Fruit fly (Drosophila melanogaster): ENCODE results near the gene Lgr4.

Gene Lgr4

dm6 chrX:13233811-13234737 is 45.1 kb upstream of the Lgr4 start (continued):
- no peak for TF ChIP-seq dati (GFP tag; IDR thresholded peaks at IDR 0.05)
- TF ChIP-seq Jarid2 (GFP tag; optimal IDR thresholded peaks at IDR 0.05), result peak; percentile 18
- no peak for TF ChIP-seq Hr39 (optimal IDR thresholded peaks at IDR 0.05)
- peak; percentile 50 for TF ChIP-seq repo (GFP tag; optimal IDR thresholded peaks at IDR 0.05)
- TF ChIP-seq Asciz (GFP tag; optimal IDR thresholded peaks at IDR 0.05), result peak; percentile 76
- peak; percentile 47; the same call in 2 of the 3 replicates for TF ChIP-seq CG3726 (GFP tag; IDR thresholded peaks at IDR 0.05)
- peak; percentile 46 for TF ChIP-seq fu2 (GFP tag; optimal IDR thresholded peaks at IDR 0.05)
- peak; percentile 88 for TF ChIP-seq ara (GFP tag; IDR thresholded peaks at IDR 0.05)
- TF ChIP-seq emc (GFP tag; optimal IDR thresholded peaks at IDR 0.05), result no peak
- peak; percentile 84 for TF ChIP-seq Ada2b (GFP tag; IDR thresholded peaks at IDR 0.05)
- peak; percentile 41 for TF ChIP-seq oc (tag; optimal IDR thresholded peaks at IDR 0.05)
- peak; percentile 65 for TF ChIP-seq CG11085 (GFP tag; IDR thresholded peaks at IDR 0.05)
- TF ChIP-seq Hey (tag; optimal IDR thresholded peaks at IDR 0.05), result no peak
- TF ChIP-seq NFAT (GFP tag; IDR thresholded peaks at IDR 0.05), result peak; percentile 62
- TF ChIP-seq CG2202 (tag; optimal IDR thresholded peaks at IDR 0.05), result peak; percentile 91
- TF ChIP-seq ham (GFP tag; IDR thresholded peaks at IDR 0.05), result 0 out of 2 replicates have a peak, but pooled peaks have one; percentile 47
- peak; percentile 70 for TF ChIP-seq CG9437 (GFP tag; optimal IDR thresholded peaks at IDR 0.05)
- TF ChIP-seq CG1832 (GFP tag; optimal IDR thresholded peaks at IDR 0.05), result peak; percentile 84
- peak; percentile 83 for TF ChIP-seq CG13624 (GFP tag; optimal IDR thresholded peaks at IDR 0.05)
- peak; percentile 89 for TF ChIP-seq CG13775 (GFP tag; optimal IDR thresholded peaks at IDR 0.05)
- peak; percentile 73 for TF ChIP-seq Xbp1 (GFP tag; optimal IDR thresholded peaks at IDR 0.05)
- peak; percentile 79 for TF ChIP-seq Dbx (GFP tag; IDR thresholded peaks at IDR 0.05)
- TF ChIP-seq Lhr (GFP tag; optimal IDR thresholded peaks at IDR 0.05), result peak; percentile 52
- TF ChIP-seq HLH54F (GFP tag; optimal IDR thresholded peaks at IDR 0.05), result peak; percentile 54
- TF ChIP-seq wdn (GFP tag; IDR thresholded peaks at IDR 0.05), result peak; percentile 32
- no peak for TF ChIP-seq sna (GFP tag; IDR thresholded peaks at IDR 0.05; ENCODE audit: partially characterized antibody)
- peak; percentile 80 for TF ChIP-seq CG12769 (tag; optimal IDR thresholded peaks at IDR 0.05)
- peak; percentile 97 for TF ChIP-seq CG15696 (tag; optimal IDR thresholded peaks at IDR 0.05)
- peak; percentile 61 for TF ChIP-seq Ets97D (GFP tag; optimal IDR thresholded peaks at IDR 0.05)
- TF ChIP-seq caup (GFP tag; optimal IDR thresholded peaks at IDR 0.05; ENCODE audit: severe bottlenecking), result peak; percentile 56
- TF ChIP-seq D19B (GFP tag; optimal IDR thresholded peaks at IDR 0.05), result peak; percentile 22
- peak; percentile 65 for TF ChIP-seq gt (GFP tag; IDR thresholded peaks at IDR 0.05)
- TF ChIP-seq Taf1 (GFP tag; IDR thresholded peaks at IDR 0.05), result 0 out of 2 replicates have a peak, but pooled peaks have one; percentile 29
- TF ChIP-seq CG10209 (GFP tag; optimal IDR thresholded peaks at IDR 0.05), result peak; percentile 85
- TF ChIP-seq zen (tag; optimal IDR thresholded peaks at IDR 0.05), result peak; percentile 97
- peak; percentile 48 for TF ChIP-seq lbe (GFP tag; optimal IDR thresholded peaks at IDR 0.05)
- no peak; the same call in 1 of the 2 replicates for TF ChIP-seq cas (GFP tag; IDR thresholded peaks at IDR 0.05)
- TF ChIP-seq CG9876 (GFP tag; optimal IDR thresholded peaks at IDR 0.05), result peak; percentile 62
- TF ChIP-seq mld (GFP tag; IDR thresholded peaks at IDR 0.05; ENCODE audit: partially characterized antibody), result no peak
- peak; percentile 62 for TF ChIP-seq pros (GFP tag; optimal IDR thresholded peaks at IDR 0.05)
- peak; percentile 72 for TF ChIP-seq H2.0 (GFP tag; IDR thresholded peaks at IDR 0.05)
- TF ChIP-seq CG7987 (GFP tag; optimal IDR thresholded peaks at IDR 0.05), result no peak
- TF ChIP-seq CG10462 (GFP tag; optimal IDR thresholded peaks at IDR 0.05), result peak; percentile 47
- TF ChIP-seq CG4360 (GFP tag; IDR thresholded peaks at IDR 0.05), result peak; percentile 39; the same call in 1 of the 2 replicates
- TF ChIP-seq eve (GFP tag; optimal IDR thresholded peaks at IDR 0.05), result peak; percentile 74 to 94
- TF ChIP-seq ash1 (GFP tag; optimal IDR thresholded peaks at IDR 0.05), result no peak
- TF ChIP-seq CG17568 (GFP tag; optimal IDR thresholded peaks at IDR 0.05), result peak; percentile 48
- TF ChIP-seq hth (optimal IDR thresholded peaks at IDR 0.05), result no peak
- peak; percentile 56 for TF ChIP-seq Fer3 (tag; optimal IDR thresholded peaks at IDR 0.05)

Data from whole organism, embryonic.